Fruit fly (Drosophila melanogaster) whole organism, pupa: ENCODE measurements around the gene CG42876.

ENCODE experiments used
- CG13204 ChIP-seq: fragments of 200-800 bp; sonication (Bioruptor generic); optimal IDR thresholded peaks from 2 replicates; lab custom pipeline; 2018; ENCODE audit warnings: missing biosample characterization, mild to moderate bottlenecking, missing genetic modification characterization, moderate library complexity
- CG14655 ChIP-seq: fragments of 200-800 bp; sonication (Bioruptor generic); optimal IDR thresholded peaks from 3 replicates; lab custom pipeline; 2017; ENCODE audit warnings: mild to moderate bottlenecking, missing biosample characterization, missing genetic modification reagents, missing genetic modification characterization
- CG17806 ChIP-seq: fragments of 200-800 bp; sonication (Bioruptor generic); optimal IDR thresholded peaks from 2 replicates; lab custom pipeline; 2018; ENCODE audit warnings: missing biosample characterization, mild to moderate bottlenecking, missing genetic modification characterization, moderate library complexity
- CG32121 ChIP-seq: fragments of 200-800 bp; sonication (Bioruptor generic); IDR thresholded peaks from 2 replicates; pipeline ENCODE4 v1.3.6; 2022; ENCODE audit warnings: missing biosample characterization, missing genetic modification characterization
- CG34367 ChIP-seq: fragments of 200-800 bp; sonication (Bioruptor generic); optimal IDR thresholded peaks from 2 replicates; lab custom pipeline; 2018; ENCODE audit warnings: missing biosample characterization, mild to moderate bottlenecking, missing genetic modification characterization
- CG4496 ChIP-seq: fragments of 200-800 bp; sonication (Bioruptor generic); IDR thresholded peaks from 3 replicates; pipeline ENCODE4 v1.3.6; 2022; ENCODE audit warnings: missing biosample characterization, missing genetic modification characterization
- CG9948 ChIP-seq: fragments of 200-800 bp; sonication (Bioruptor generic); optimal IDR thresholded peaks from 2 replicates; lab custom pipeline; 2018; ENCODE audit warnings: missing biosample characterization, mild to moderate bottlenecking, missing genetic modification characterization, moderate library complexity
- EcR ChIP-seq: fragments of 200-800 bp; sonication (Bioruptor generic); optimal IDR thresholded peaks from 3 replicates; lab custom pipeline; 2019; ENCODE audit warnings: missing biosample characterization, missing genetic modification characterization, mild to moderate bottlenecking, moderate library complexity, missing genetic modification reagents
- Ets98B ChIP-seq: fragments of 200-800 bp; sonication (Bioruptor generic); IDR thresholded peaks from 2 replicates; pipeline ENCODE4 v1.3.6; 2022; ENCODE audit warnings: missing biosample characterization, missing genetic modification characterization
- Pif1A ChIP-seq: fragments of 200-800 bp; sonication (Bioruptor generic); optimal IDR thresholded peaks from 3 replicates; lab custom pipeline; 2016; ENCODE audit warnings: missing biosample characterization, missing genetic modification characterization
- Snoo ChIP-seq: fragments of 200-800 bp; sonication (Bioruptor generic); optimal IDR thresholded peaks from 3 replicates; lab custom pipeline; 2017; ENCODE audit warnings: missing biosample characterization, mild to moderate bottlenecking, missing genetic modification characterization, inconsistent platforms
- fd96Ca ChIP-seq: fragments of 200-800 bp; sonication (Bioruptor generic); IDR thresholded peaks from 3 replicates; pipeline ENCODE4 v1.3.6; 2022; ENCODE audit warnings: missing biosample characterization, missing genetic modification characterization

DNA sequence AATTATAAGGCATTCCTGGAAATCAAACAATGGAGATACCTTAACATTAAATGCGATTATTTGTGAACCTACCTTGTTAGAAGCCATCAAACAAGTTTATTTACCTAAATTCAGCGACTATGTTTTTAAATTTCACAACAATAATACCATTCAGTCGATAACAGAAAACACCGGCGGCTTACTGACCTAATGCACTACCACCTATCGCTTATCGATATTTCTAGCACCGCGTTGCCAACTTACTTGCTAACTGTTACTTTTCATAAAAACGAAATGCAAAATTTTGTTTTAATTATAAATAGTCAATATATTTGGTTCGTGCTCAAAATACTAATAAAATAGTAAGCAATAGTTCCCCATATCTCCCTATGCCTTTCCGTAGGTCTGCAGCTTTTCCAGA is 41.0 kb downstream of the CG42876 start, which contains the start of gene Ku80:
- no peak for TF ChIP-seq EcR (GFP tag; lab: Kevin White, UChicago)
- no peak for TF ChIP-seq CG4496
- no peak for TF ChIP-seq CG32121 (GFP tag; lab: Robert Waterston, UW)
- no peak for TF ChIP-seq Pif1A (GFP tag; lab: Kevin White, UChicago)
- no peak for TF ChIP-seq CG9948
- TF ChIP-seq Ets98B (GFP tag; lab: Robert Waterston, UW) = no peak
- no peak for TF ChIP-seq CG13204 (GFP tag; lab: Kevin White, UChicago)
- TF ChIP-seq CG34367 = no peak
- no peak for TF ChIP-seq CG17806
- no peak for TF ChIP-seq Snoo
- TF ChIP-seq CG14655 (GFP tag; lab: Kevin White, UChicago) = no peak
- TF ChIP-seq fd96Ca (GFP tag; lab: Robert Waterston, UW) = no peak
